Fruit fly (Drosophila melanogaster): ENCODE results near the gene CG33093.

The CG33093 gene

dm6 chr3R:22520481-22520880, 11.2 kb downstream of the CG33093 start:
- no peak for TF ChIP-seq Sin3A (optimal IDR thresholded peaks at IDR 0.05)

- TF ChIP-seq h (optimal IDR thresholded peaks at IDR 0.05) (no peak), Sin3A (optimal IDR thresholded peaks at IDR 0.05) (no peak), psq (optimal IDR thresholded peaks at IDR 0.05) (no peak), ttk (optimal IDR thresholded peaks at IDR 0.05) (no peak), insv (optimal IDR thresholded peaks at IDR 0.05) (no peak), Myc (optimal IDR thresholded peaks at IDR 0.05) (no peak)
Observed at dm6 chr3R:22518760-22519159, 13.0 kb downstream of the CG33093 start.

- TF ChIP-seq h (optimal IDR thresholded peaks at IDR 0.05) (no peak), insv (optimal IDR thresholded peaks at IDR 0.05) (no peak), Sin3A (optimal IDR thresholded peaks at IDR 0.05) (no peak), Myc (optimal IDR thresholded peaks at IDR 0.05) (no peak), ttk (optimal IDR thresholded peaks at IDR 0.05) (no peak), psq (optimal IDR thresholded peaks at IDR 0.05) (no peak)
Observed at dm6 chr3R:22518285-22518684, 13.4 kb downstream of the CG33093 start.

- TF ChIP-seq psq (optimal IDR thresholded peaks at IDR 0.05) (no peak), ttk (optimal IDR thresholded peaks at IDR 0.05) (no peak), insv (optimal IDR thresholded peaks at IDR 0.05) (no peak), Myc (optimal IDR thresholded peaks at IDR 0.05) (no peak), Sin3A (optimal IDR thresholded peaks at IDR 0.05) (no peak), h (optimal IDR thresholded peaks at IDR 0.05) (no peak)
Observed at dm6 chr3R:22515384-22515783, 16.3 kb downstream of the CG33093 start.

DNA sequence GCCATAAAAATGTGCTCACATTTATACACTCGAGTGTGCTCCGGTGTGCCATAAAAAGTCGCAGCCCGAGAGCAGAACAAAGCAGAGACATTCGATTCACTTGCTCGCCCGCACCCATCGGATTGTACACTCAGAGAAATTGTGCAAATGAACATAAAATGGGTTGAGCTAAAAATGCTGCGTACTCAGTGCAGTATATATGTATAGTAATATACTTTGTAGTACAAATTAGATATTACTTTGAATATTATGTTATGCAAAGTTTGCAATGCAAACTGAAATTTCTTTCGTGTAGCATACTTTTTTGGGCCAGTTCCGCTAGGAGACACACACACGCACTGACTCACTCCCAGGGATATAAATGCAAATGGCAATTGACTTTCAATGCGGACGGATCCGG, 28.1 kb downstream of the CG33093 start:
- no peak for TF ChIP-seq h (optimal IDR thresholded peaks at IDR 0.05)

DNA sequence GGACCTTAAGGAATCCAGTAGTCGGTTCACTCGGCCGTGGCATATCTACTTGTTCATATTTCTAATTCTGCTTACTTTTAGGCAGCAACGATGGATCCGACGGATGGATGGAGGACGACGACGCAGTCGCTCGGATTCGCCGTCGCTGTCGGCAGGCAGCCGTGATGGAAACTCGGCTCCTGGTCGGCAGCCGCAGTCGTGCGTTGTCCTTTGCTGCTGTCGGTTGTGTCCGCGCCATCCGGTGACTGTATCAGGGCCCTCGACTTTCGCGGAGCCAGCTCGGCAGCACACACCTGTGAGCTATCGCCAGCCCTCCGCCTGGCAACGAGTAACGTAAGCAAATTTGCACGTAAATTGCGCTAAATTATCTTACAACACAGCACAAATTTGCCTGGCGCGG, 34.7 kb downstream of the CG33093 start, which contains the start of gene Octbeta1R:
Gene Octbeta1R (plus strand): TSS at position 191 of the 400 bp plus-strand sequence.
- TF ChIP-seq psq (optimal IDR thresholded peaks at IDR 0.05) (no peak), Sin3A (optimal IDR thresholded peaks at IDR 0.05) (no peak), ttk (optimal IDR thresholded peaks at IDR 0.05) (no peak), insv (optimal IDR thresholded peaks at IDR 0.05) (no peak)

DNA sequence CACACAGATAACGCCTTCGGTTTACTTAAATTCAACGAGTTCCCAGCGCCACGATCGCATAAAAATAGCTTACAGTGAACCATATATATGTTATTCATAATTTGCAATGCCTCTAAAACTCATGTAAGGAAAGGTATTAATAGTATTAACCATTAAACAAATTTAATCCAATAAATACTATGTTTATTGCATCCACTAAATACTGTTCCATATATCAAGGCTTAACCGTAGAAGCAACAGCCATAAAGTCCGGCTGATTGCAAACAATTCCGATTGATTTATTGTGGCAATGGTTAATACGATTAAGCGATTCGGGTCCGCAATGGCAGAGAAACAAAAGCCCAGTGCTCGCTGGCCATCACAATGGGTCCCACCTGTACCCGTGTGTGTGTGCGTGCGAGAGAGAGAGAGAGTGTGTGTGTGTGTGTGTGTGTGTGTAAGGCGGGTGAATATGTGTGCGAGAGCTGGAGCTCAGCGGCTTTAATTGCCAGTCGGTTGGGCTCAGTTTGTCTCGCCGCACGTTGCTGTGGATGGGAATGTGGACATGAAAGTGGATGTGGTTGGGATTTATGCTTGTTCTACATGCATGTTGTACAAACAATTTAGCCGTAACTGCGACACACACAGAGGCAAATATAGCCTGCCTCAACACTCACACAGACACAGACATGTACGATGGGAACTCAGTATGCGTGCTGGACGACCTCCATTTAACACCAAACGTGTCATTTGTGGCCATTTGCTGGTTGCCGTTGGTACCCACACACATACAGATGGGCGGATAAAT, 37.0 kb downstream of the CG33093 start:
- TF ChIP-seq psq (optimal IDR thresholded peaks at IDR 0.05): no peak
- TF ChIP-seq Sin3A (optimal IDR thresholded peaks at IDR 0.05): no peak
- no peak for TF ChIP-seq h (optimal IDR thresholded peaks at IDR 0.05)
- no peak for TF ChIP-seq insv (optimal IDR thresholded peaks at IDR 0.05)
- TF ChIP-seq Myc (optimal IDR thresholded peaks at IDR 0.05): no peak
- no peak for TF ChIP-seq ttk (optimal IDR thresholded peaks at IDR 0.05)

dm6 chr3R:22492767-22493166, 39.0 kb downstream of the CG33093 start, which contains the start of gene tHMG2:
TSS of gene tHMG2 (plus strand) at chr3R:22492953.
- TF ChIP-seq ttk (optimal IDR thresholded peaks at IDR 0.05) (no peak), h (optimal IDR thresholded peaks at IDR 0.05) (no peak), Sin3A (optimal IDR thresholded peaks at IDR 0.05) (no peak), Myc (optimal IDR thresholded peaks at IDR 0.05) (no peak), insv (optimal IDR thresholded peaks at IDR 0.05) (no peak), psq (optimal IDR thresholded peaks at IDR 0.05) (no peak)

dm6 chr3R:22491088-22491879, 40.4 kb downstream of the CG33093 start, which contains the start of the genes CCT1 and tHMG1:
TSS of gene CCT1 (minus strand) at chr3R:22491439.
TSS of gene tHMG1 (plus strand) at chr3R:22491829.
- no peak for TF ChIP-seq Sin3A (optimal IDR thresholded peaks at IDR 0.05)
- no peak for TF ChIP-seq h (optimal IDR thresholded peaks at IDR 0.05)
- no peak for TF ChIP-seq Myc (optimal IDR thresholded peaks at IDR 0.05)

dm6 chr3R:22488855-22489254, 42.9 kb downstream of the CG33093 start, which contains the start of gene CG5376:
TSS of gene CG5376 (minus strand) at chr3R:22488955.
- TF ChIP-seq Myc (optimal IDR thresholded peaks at IDR 0.05) (no peak), h (optimal IDR thresholded peaks at IDR 0.05) (no peak), insv (optimal IDR thresholded peaks at IDR 0.05) (no peak), ttk (optimal IDR thresholded peaks at IDR 0.05) (no peak), psq (optimal IDR thresholded peaks at IDR 0.05) (no peak), Sin3A (optimal IDR thresholded peaks at IDR 0.05) (no peak)

- TF ChIP-seq psq (optimal IDR thresholded peaks at IDR 0.05) (no peak), insv (optimal IDR thresholded peaks at IDR 0.05) (no peak), ttk (optimal IDR thresholded peaks at IDR 0.05) (no peak), Sin3A (optimal IDR thresholded peaks at IDR 0.05) (no peak), h (optimal IDR thresholded peaks at IDR 0.05) (no peak), Myc (optimal IDR thresholded peaks at IDR 0.05) (no peak)
Observed at dm6 chr3R:22487037-22487492, 44.7 kb downstream of the CG33093 start, which contains the start of gene Pfdn5. TSS of gene Pfdn5 (plus strand) at chr3R:22487039.

DNA sequence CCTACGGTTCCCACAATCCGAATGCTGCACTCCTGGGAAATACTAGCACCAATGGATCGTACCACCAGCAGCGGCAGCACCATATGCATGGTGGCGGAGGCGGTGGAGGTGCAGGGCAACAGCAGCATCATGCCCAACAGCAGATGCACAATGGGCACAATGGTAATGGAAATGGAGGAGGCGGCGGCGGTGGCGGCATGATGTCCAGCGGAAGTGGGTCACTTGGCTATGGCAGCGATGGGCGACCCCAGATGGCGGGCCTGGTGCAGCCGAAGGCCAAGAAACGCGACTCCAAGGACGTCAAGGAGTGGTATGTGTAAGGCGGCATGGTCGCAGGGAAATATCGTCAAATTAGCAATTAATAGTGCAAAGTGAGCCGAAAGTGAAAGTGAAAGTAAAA, 48.2 kb downstream of the CG33093 start:
- TF ChIP-seq Sin3A (optimal IDR thresholded peaks at IDR 0.05): no peak
- TF ChIP-seq Myc (optimal IDR thresholded peaks at IDR 0.05): no peak
- no peak for TF ChIP-seq ttk (optimal IDR thresholded peaks at IDR 0.05)
- no peak for TF ChIP-seq psq (optimal IDR thresholded peaks at IDR 0.05)
- TF ChIP-seq h (optimal IDR thresholded peaks at IDR 0.05): no peak
